Worm (Caenorhabditis elegans) whole organism, late embryonic: Measurements from ENCODE around the gene srbc-23.

Source experiments
- Y22D7AL.16 ChIP-seq: sonication (generic microtip); optimal IDR thresholded peaks from 2 replicates; lab custom pipeline; 2016; ENCODE audit warnings: missing genetic modification characterization, missing compliant biosample characterization
- ama-1 ChIP-seq: fragments of 150-350 bp; optimal IDR thresholded peaks from 2 replicates; lab custom pipeline; 2014
- ceh-18 ChIP-seq: sonication (generic microtip); optimal IDR thresholded peaks from 2 replicates; lab custom pipeline; 2016; ENCODE audit warnings: missing genetic modification characterization, missing compliant biosample characterization
- ceh-6 ChIP-seq: fragments of 200-800 bp; sonication (Bioruptor generic); optimal IDR thresholded peaks from 2 replicates; lab custom pipeline; 2018; ENCODE audit warnings: mild to moderate bottlenecking, missing genetic modification characterization, missing compliant biosample characterization
- dve-1 ChIP-seq: sonication (generic microtip); optimal IDR thresholded peaks from 2 replicates; lab custom pipeline; 2017; ENCODE audit warnings: antibody characterized with exemption, mild to moderate bottlenecking, missing genetic modification characterization, missing compliant biosample characterization
- fkh-6 ChIP-seq: sonication (generic microtip); optimal IDR thresholded peaks from 2 replicates; lab custom pipeline; 2016; ENCODE audit warnings: missing genetic modification characterization, missing compliant biosample characterization
- hlh-30 ChIP-seq: sonication (generic microtip); optimal IDR thresholded peaks from 2 replicates; lab custom pipeline; 2017; ENCODE audit warnings: antibody characterized with exemption, missing genetic modification characterization, missing compliant biosample characterization; ENCODE audit not compliant: insufficient read depth
- lin-11 ChIP-seq: fragments of 200-800 bp; sonication (Bioruptor generic); optimal IDR thresholded peaks from 2 replicates; lab custom pipeline; 2018; ENCODE audit warnings: mild to moderate bottlenecking, missing genetic modification characterization, missing compliant biosample characterization
- mec-3 ChIP-seq: sonication (generic microtip); optimal IDR thresholded peaks from 2 replicates; lab custom pipeline; 2016; ENCODE audit warnings: borderline replicate concordance, missing genetic modification characterization, missing compliant biosample characterization
- nfya-1 ChIP-seq: sonication (generic microtip); optimal IDR thresholded peaks from 2 replicates; lab custom pipeline; 2017; ENCODE audit warnings: missing genetic modification characterization, mild to moderate bottlenecking, missing compliant biosample characterization, antibody characterized with exemption, moderate library complexity
- pha-2 ChIP-seq: sonication (generic microtip); optimal IDR thresholded peaks from 2 replicates; lab custom pipeline; 2017; ENCODE audit warnings: mild to moderate bottlenecking, missing genetic modification characterization, missing compliant biosample characterization
- unc-55 ChIP-seq: sonication (generic microtip); optimal IDR thresholded peaks from 2 replicates; lab custom pipeline; 2017; ENCODE audit warnings: missing biosample characterization, missing genetic modification reagents, missing genetic modification characterization

DNA sequence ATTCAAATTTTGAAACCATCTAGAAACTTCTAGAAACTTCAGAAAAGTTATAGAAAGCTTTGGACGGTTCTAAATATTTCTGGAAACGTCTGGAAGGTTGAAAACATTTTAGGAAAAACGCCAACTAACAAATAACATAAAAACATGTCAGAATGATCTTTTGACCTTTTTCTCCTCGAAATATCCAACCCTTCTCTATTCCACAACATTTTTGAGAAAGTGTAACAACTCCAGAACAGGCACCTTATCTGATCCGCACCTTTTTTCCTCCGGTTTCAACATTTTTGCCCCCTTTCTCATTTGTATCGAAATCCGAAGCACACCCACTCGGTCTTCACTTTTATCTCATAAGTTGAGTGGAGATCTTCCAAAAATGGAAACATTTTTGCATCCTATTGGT is 43.0 kb upstream of the srbc-23 start, which contains the start of gene F22F7.3:
- no peak for TF ChIP-seq ama-1 (lab: Kevin White, UChicago)
- TF ChIP-seq unc-55: no peak
- TF ChIP-seq lin-11 (tag; lab: Kevin White, UChicago): no peak
- no peak for TF ChIP-seq dve-1 (tag; lab: Kevin White, UChicago)
- TF ChIP-seq mec-3: no peak
- TF ChIP-seq nfya-1 (tag; lab: Kevin White, UChicago): no peak
- no peak for TF ChIP-seq pha-2
- TF ChIP-seq hlh-30 (tag; lab: Kevin White, UChicago): no peak
- no peak for TF ChIP-seq fkh-6 (tag; lab: Kevin White, UChicago)
- no peak for TF ChIP-seq ceh-18 (tag; lab: Kevin White, UChicago)
- no peak for TF ChIP-seq ceh-6 (GFP tag; lab: Kevin White, UChicago)
- no peak for TF ChIP-seq Y22D7AL.16 (tag; lab: Kevin White, UChicago)
